Worm (Caenorhabditis elegans): ENCODE measurements around the gene srh-301.

srh-301 gene

ce11 chrV:17810053-17810452, 14.7 kb upstream of the srh-301 start, which contains the start of gene srh-296:
srh-296 (plus strand) TSS chrV:17810353.
- TF ChIP-seq zag-1 (tag; optimal IDR thresholded peaks at IDR 0.05) (no peak), nhr-237 (tag; optimal IDR thresholded peaks at IDR 0.05) (no peak), unc-62 (GFP tag; optimal IDR thresholded peaks at IDR 0.05) (no peak), fkh-10 (GFP tag; optimal IDR thresholded peaks at IDR 0.05) (no peak), egl-27 (tag; optimal IDR thresholded peaks at IDR 0.05) (no peak), ceh-28 (tag; optimal IDR thresholded peaks at IDR 0.05) (no peak), lin-39 (tag; optimal IDR thresholded peaks at IDR 0.05) (no peak), unc-39 (tag; optimal IDR thresholded peaks at IDR 0.05) (no peak), ztf-11 (tag; optimal IDR thresholded peaks at IDR 0.05) (no peak), pha-4 (tag; optimal IDR thresholded peaks at IDR 0.05) (no peak), mml-1 (tag; optimal IDR thresholded peaks at IDR 0.05) (no peak), lsy-12 (tag; optimal IDR thresholded peaks at IDR 0.05) (no peak), nhr-77 (tag; optimal IDR thresholded peaks at IDR 0.05) (no peak), aly-2 (tag; optimal IDR thresholded peaks at IDR 0.05) (no peak)

ce11 chrV:17812127-17812526, 12.6 kb upstream of the srh-301 start:
- no peak for TF ChIP-seq eor-1 (tag; optimal IDR thresholded peaks at IDR 0.05)
- no peak for TF ChIP-seq ceh-16 (tag; optimal IDR thresholded peaks at IDR 0.05)
- no peak for TF ChIP-seq ceh-28 (tag; optimal IDR thresholded peaks at IDR 0.05)
- TF ChIP-seq hmg-11 (tag; optimal IDR thresholded peaks at IDR 0.05), result no peak
- TF ChIP-seq lin-39 (tag; optimal IDR thresholded peaks at IDR 0.05), result no peak
- no peak for TF ChIP-seq elt-1 (tag; optimal IDR thresholded peaks at IDR 0.05)
- TF ChIP-seq unc-62 (GFP tag; optimal IDR thresholded peaks at IDR 0.05), result no peak
- TF ChIP-seq lin-15B (tag; optimal IDR thresholded peaks at IDR 0.05), result no peak
- TF ChIP-seq ztf-4 (tag; optimal IDR thresholded peaks at IDR 0.05), result no peak
- no peak for TF ChIP-seq fkh-2 (tag; optimal IDR thresholded peaks at IDR 0.05)
- TF ChIP-seq nhr-43 (tag; optimal IDR thresholded peaks at IDR 0.05; ENCODE audit: poor library complexity, severe bottlenecking), result no peak
- TF ChIP-seq zag-1 (tag; optimal IDR thresholded peaks at IDR 0.05), result no peak
- TF ChIP-seq nhr-23 (tag; optimal IDR thresholded peaks at IDR 0.05), result no peak

- TF ChIP-seq egl-27 (tag; optimal IDR thresholded peaks at IDR 0.05) (no peak), nhr-76 (tag; optimal IDR thresholded peaks at IDR 0.05) (no peak), fos-1 (tag; optimal IDR thresholded peaks at IDR 0.05) (no peak), nhr-77 (tag; optimal IDR thresholded peaks at IDR 0.05) (no peak), ama-1 (optimal IDR thresholded peaks at IDR 0.05) (no peak), ceh-16 (tag; optimal IDR thresholded peaks at IDR 0.05) (no peak)
Observed at ce11 chrV:17818567-17818966, 6.1 kb upstream of the srh-301 start, which contains the start of gene srh-298. srh-298 (plus strand) TSS chrV:17818867.

ce11 chrV:17819704-17820103, 5.0 kb upstream of the srh-301 start:
- TF ChIP-seq ztf-4 (tag; optimal IDR thresholded peaks at IDR 0.05), result no peak

- no peak for TF ChIP-seq snpc-4 (tag; optimal IDR thresholded peaks at IDR 0.05)
- no peak for TF ChIP-seq fkh-10 (GFP tag; optimal IDR thresholded peaks at IDR 0.05)
- TF ChIP-seq ceh-28 (tag; optimal IDR thresholded peaks at IDR 0.05), result no peak
- TF ChIP-seq egl-5 (tag; optimal IDR thresholded peaks at IDR 0.05), result no peak
- no peak for TF ChIP-seq unc-62 (GFP tag; optimal IDR thresholded peaks at IDR 0.05)
- no peak for TF ChIP-seq zag-1 (tag; optimal IDR thresholded peaks at IDR 0.05)
- no peak for TF ChIP-seq ceh-9 (tag; optimal IDR thresholded peaks at IDR 0.05)
- no peak for TF ChIP-seq ZK546.5 (tag; optimal IDR thresholded peaks at IDR 0.05)
- TF ChIP-seq ztf-11 (tag; optimal IDR thresholded peaks at IDR 0.05), result no peak
- no peak for TF ChIP-seq skn-1 (tag; optimal IDR thresholded peaks at IDR 0.05)
- TF ChIP-seq mdl-1 (tag; optimal IDR thresholded peaks at IDR 0.05), result no peak
- no peak for TF ChIP-seq pha-4 (tag; optimal IDR thresholded peaks at IDR 0.05)
- TF ChIP-seq nhr-67 (tag; optimal IDR thresholded peaks at IDR 0.05), result no peak
- no peak for TF ChIP-seq jun-1 (tag; optimal IDR thresholded peaks at IDR 0.05)
- no peak for TF ChIP-seq ceh-16 (tag; optimal IDR thresholded peaks at IDR 0.05)
Observed at ce11 chrV:17821805-17822204, 2.9 kb upstream of the srh-301 start, which contains the start of gene srh-300. srh-300 (plus strand) TSS chrV:17822105.

ce11 chrV:17828310-17828709, 3.6 kb downstream of the srh-301 start, which contains the start of gene srh-304:
srh-304 (plus strand) TSS chrV:17828610.
- TF ChIP-seq skn-1 (tag; optimal IDR thresholded peaks at IDR 0.05) (no peak), ama-1 (optimal IDR thresholded peaks at IDR 0.05) (no peak), nhr-28 (tag; optimal IDR thresholded peaks at IDR 0.05) (no peak)
